Fruit fly (Drosophila melanogaster): ENCODE results near the gene CG14015.
A peak's percentile ranks its signal among the peaks of the same experiment; 100 is the strongest.

The CG14015 gene

DNA sequence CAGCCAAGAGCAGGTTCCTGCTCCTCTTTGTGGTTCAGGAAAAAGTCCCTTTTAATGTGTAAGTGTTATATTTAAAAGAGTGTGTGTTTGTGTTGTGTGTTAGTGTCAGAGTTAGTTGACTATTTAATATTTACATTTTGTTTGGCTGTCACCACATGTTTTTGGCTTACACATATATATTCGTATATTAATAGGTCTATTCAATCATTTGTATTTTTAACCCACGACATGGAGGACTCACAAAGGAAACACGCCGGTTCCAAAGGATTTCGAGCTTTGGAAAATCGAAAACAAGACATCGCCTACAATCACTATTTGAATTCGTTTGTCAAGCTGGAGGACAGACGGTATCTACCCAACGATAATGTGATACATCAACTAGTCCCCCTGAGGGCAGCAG is 14.8 kb upstream of the CG14015 start, which contains the start of the genes CG14013 and CG14017:
Gene CG14013 (minus strand): TSS at position 101 of the 400 bp plus-strand sequence.
Gene CG14017 (plus strand): TSS at position 148 of the 400 bp plus-strand sequence.
- TF ChIP-seq eg (GFP tag; IDR thresholded peaks at IDR 0.05) = no peak

DNA sequence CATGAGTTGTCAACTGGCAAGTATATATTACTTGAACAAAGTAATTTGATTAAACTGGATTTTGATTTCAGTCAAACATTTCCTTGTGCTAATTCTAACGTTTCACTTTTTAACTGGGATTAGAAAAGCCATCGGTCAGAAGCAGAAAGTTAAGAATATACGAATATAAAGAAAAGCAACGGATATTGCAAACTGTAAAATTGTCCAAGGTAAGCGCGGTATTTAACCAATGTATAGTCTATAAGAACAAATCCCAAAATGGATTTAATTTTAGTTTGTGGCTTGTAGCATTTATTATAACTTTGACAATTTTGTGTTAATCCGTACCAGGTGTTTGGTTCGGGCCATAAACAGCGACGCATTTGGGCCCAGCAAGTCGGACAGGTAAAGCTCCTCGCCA is 12.5 kb upstream of the CG14015 start, which contains the start of gene CG18269:
Gene CG18269 (plus strand): TSS at position 301 of the 400 bp plus-strand sequence.
- TF ChIP-seq CG3919 (GFP tag; optimal IDR thresholded peaks at IDR 0.05) (no peak), CG31627 (GFP tag; optimal IDR thresholded peaks at IDR 0.05) (no peak), ss (GFP tag; optimal IDR thresholded peaks at IDR 0.05) (no peak), CG8119 (GFP tag; IDR thresholded peaks at IDR 0.05) (no peak), Blimp-1 (GFP tag; optimal IDR thresholded peaks at IDR 0.05) (no peak), achi (GFP tag; optimal IDR thresholded peaks at IDR 0.05) (no peak)

DNA sequence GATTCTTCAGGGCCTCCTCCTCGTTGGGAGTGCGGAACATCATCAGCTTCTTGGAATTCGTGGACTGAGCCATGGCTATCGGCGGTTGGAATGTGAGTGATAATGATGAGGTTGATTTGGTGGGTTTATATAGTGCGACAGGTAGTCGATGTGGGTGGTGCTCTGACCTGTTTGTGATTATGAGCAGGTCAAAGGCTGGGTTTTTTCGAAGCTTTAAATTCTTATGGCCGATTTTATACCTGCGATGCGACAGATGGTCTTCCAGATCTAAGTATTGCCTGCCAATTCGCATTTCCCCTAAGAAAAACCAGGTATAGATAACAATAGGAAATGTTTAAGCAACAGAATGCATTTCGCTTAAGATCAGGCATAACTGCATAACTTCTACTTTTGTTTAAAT is 11.7 kb upstream of the CG14015 start, which contains the start of gene CG14014:
Gene CG14014 (minus strand): TSS at position 101 of the 400 bp plus-strand sequence.
- TF ChIP-seq CG6276 (GFP tag; optimal IDR thresholded peaks at IDR 0.05) (no peak), cyc (GFP tag; optimal IDR thresholded peaks at IDR 0.05) (no peak), CG4318 (GFP tag; optimal IDR thresholded peaks at IDR 0.05) (no peak), Eip78C (GFP tag) (no peak), net (GFP tag; optimal IDR thresholded peaks at IDR 0.05) (no peak), Met (GFP tag; optimal IDR thresholded peaks at IDR 0.05) (no peak), fd85E (GFP tag; optimal IDR thresholded peaks at IDR 0.05) (no peak), Hr39 (GFP tag; optimal IDR thresholded peaks at IDR 0.05) (no peak), CG3919 (GFP tag; optimal IDR thresholded peaks at IDR 0.05) (no peak), Lpt (GFP tag; optimal IDR thresholded peaks at IDR 0.05) (no peak), Sox102F (GFP tag; optimal IDR thresholded peaks at IDR 0.05) (no peak), fkh (GFP tag; optimal IDR thresholded peaks at IDR 0.05) (no peak), CG11902 (GFP tag; optimal IDR thresholded peaks at IDR 0.05) (no peak), achi (GFP tag; optimal IDR thresholded peaks at IDR 0.05) (no peak), vri (GFP tag; optimal IDR thresholded peaks at IDR 0.05) (no peak)

DNA sequence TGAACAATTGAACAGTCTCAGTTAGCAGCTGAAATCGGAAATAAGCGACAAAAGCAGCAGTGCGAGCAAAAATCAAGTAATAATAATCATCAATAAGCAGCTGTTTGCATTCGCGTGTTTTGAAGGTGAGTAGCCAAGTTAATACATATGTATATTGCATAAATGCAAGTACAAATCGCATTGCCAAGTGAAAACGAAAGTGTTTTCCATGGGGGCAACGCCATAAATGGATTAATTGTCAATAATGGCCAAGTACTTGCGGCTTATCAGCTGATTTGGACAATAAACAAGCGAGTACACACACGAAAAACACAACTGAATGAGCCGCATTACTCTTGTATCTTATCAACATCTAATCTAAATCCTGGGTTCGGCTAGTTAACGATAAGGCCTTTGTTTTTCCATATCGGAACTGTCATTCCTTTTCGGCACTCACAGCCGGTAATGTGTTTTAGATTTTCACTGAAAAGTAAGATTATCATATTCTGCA is 8.3 kb upstream of the CG14015 start:
- TF ChIP-seq CG6276 (GFP tag; optimal IDR thresholded peaks at IDR 0.05) = no peak
- no peak for TF ChIP-seq CG6808 (GFP tag; optimal IDR thresholded peaks at IDR 0.05)
- TF ChIP-seq fd59A (GFP tag; optimal IDR thresholded peaks at IDR 0.05) = no peak
- TF ChIP-seq Eip93F (GFP tag; optimal IDR thresholded peaks at IDR 0.05) = peak; percentile 25
- TF ChIP-seq CG8319 (GFP tag; optimal IDR thresholded peaks at IDR 0.05) = no peak
- TF ChIP-seq Blimp-1 (GFP tag; optimal IDR thresholded peaks at IDR 0.05) = peak; percentile 1
- TF ChIP-seq vri (GFP tag; optimal IDR thresholded peaks at IDR 0.05) = peak; percentile 5
- TF ChIP-seq Gug (GFP tag; IDR thresholded peaks at IDR 0.05) = no peak
- TF ChIP-seq salr (GFP tag; optimal IDR thresholded peaks at IDR 0.05) = no peak
- no peak for TF ChIP-seq CG31627 (GFP tag; optimal IDR thresholded peaks at IDR 0.05)
- TF ChIP-seq CG10669 (GFP tag; optimal IDR thresholded peaks at IDR 0.05) = no peak
- peak; percentile 62 for TF ChIP-seq svp (GFP tag)

DNA sequence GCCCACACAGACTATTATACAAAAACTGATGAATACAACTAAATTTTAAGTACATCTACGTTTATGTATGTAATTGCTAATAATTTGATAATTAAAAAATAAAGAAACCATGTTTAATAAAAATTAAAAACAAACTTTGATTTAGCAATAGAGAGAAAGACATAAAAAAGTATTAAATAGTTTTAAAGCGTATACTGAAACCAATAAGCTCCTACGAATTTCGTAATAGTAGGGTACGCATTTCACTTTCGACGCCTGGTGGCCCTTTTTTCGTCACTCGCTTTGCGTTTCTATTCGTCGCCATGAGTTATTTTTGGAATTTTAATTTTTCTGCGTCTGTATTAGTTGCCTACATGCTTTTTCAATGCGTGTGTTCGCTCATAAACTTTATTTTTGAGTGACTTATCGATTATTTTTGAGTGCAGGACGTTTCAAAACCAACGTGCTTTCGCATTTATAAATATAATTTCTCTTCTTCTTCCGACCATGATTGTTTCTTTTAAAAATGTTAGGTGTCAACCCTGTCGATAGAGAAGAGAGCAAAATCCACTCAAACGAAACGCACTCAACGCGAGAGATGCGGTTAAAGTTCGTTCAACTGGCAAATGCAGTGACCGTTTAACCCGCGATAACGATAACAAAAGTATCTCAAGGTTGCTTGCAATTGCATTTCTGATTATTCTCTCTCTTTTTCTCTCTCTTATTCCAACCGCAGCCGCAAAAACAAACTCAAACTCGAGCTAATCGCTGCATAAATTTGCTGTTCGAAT is 7.7 kb upstream of the CG14015 start, which contains the start of gene Oscillin:
Gene Oscillin (plus strand): TSS at position 569 of the 770 bp plus-strand sequence.
- TF ChIP-seq CG6854 (GFP tag; optimal IDR thresholded peaks at IDR 0.05) = peak; percentile 51
- peak; percentile 97 for TF ChIP-seq Blimp-1 (GFP tag; optimal IDR thresholded peaks at IDR 0.05)
- peak; percentile 68 for TF ChIP-seq CG31627 (GFP tag; optimal IDR thresholded peaks at IDR 0.05)
- TF ChIP-seq CG9139 (GFP tag; optimal IDR thresholded peaks at IDR 0.05) = no peak
- TF ChIP-seq CG10669 (GFP tag; optimal IDR thresholded peaks at IDR 0.05) = peak; percentile 62
- peak; percentile 73 for TF ChIP-seq CG15336 (GFP tag; IDR thresholded peaks at IDR 0.05)
- peak; percentile 96 for TF ChIP-seq svp (GFP tag)
- no peak for TF ChIP-seq CG4318 (GFP tag; optimal IDR thresholded peaks at IDR 0.05)
- TF ChIP-seq CG11294 (GFP tag; IDR thresholded peaks at IDR 0.05) = peak; percentile 30
- TF ChIP-seq lz (GFP tag; optimal IDR thresholded peaks at IDR 0.05) = peak; percentile 70
- TF ChIP-seq eg (GFP tag; IDR thresholded peaks at IDR 0.05) = peak; percentile 86
- TF ChIP-seq CG6792 (GFP tag; optimal IDR thresholded peaks at IDR 0.05) = peak; percentile 68
- TF ChIP-seq pdm3 (GFP tag; optimal IDR thresholded peaks at IDR 0.05) = peak; percentile 39
- peak; percentile 52 for TF ChIP-seq CG11902 (GFP tag; optimal IDR thresholded peaks at IDR 0.05)
- TF ChIP-seq CG8119 (GFP tag; IDR thresholded peaks at IDR 0.05) = peak; percentile 57; the same call in 1 of the 3 replicates
- peak; percentile 55 for TF ChIP-seq CG6276 (GFP tag; optimal IDR thresholded peaks at IDR 0.05)
- TF ChIP-seq CG32006 (GFP tag; optimal IDR thresholded peaks at IDR 0.05) = peak; percentile 78
- TF ChIP-seq dsx (GFP tag; optimal IDR thresholded peaks at IDR 0.05; ENCODE audit: poor library complexity, severe bottlenecking) = peak; percentile 71
- peak; percentile 80 for TF ChIP-seq CG3032 (tag; optimal IDR thresholded peaks at IDR 0.05)
- TF ChIP-seq CG7368 (GFP tag; optimal IDR thresholded peaks at IDR 0.05) = peak; percentile 56
- TF ChIP-seq Smox (GFP tag; optimal IDR thresholded peaks at IDR 0.05) = peak; percentile 65
- TF ChIP-seq ss (GFP tag; optimal IDR thresholded peaks at IDR 0.05) = peak; percentile 55 to 80
